Fruit fly (Drosophila melanogaster) whole organism, prepupa: ENCODE data around the gene CG5402.

Experiments
- Blimp-1 ChIP-seq: fragments of 200-800 bp; sonication (Bioruptor generic); optimal IDR thresholded peaks from 3 replicates; lab custom pipeline; 2017; ENCODE audit warnings: missing biosample characterization, missing genetic modification characterization, mild to moderate bottlenecking, moderate library complexity, missing genetic modification reagents
- CG16779 ChIP-seq: fragments of 200-800 bp; sonication (Bioruptor generic); optimal IDR thresholded peaks from 3 replicates; lab custom pipeline; 2017; ENCODE audit warnings: missing biosample characterization, mild to moderate bottlenecking, missing genetic modification characterization
- CG32006 ChIP-seq: fragments of 200-800 bp; sonication (Bioruptor generic); optimal IDR thresholded peaks from 3 replicates; lab custom pipeline; 2017; ENCODE audit warnings: missing biosample characterization, mild to moderate bottlenecking, missing genetic modification characterization
- CG4318 ChIP-seq: fragments of 200-800 bp; sonication (Bioruptor generic); optimal IDR thresholded peaks from 3 replicates; lab custom pipeline; 2017; ENCODE audit warnings: missing biosample characterization, mild to moderate bottlenecking, missing genetic modification characterization
- CG6276 ChIP-seq: fragments of 200-800 bp; sonication (Bioruptor generic); optimal IDR thresholded peaks from 2 replicates; lab custom pipeline; 2017; ENCODE audit warnings: missing biosample characterization, mild to moderate bottlenecking, missing genetic modification characterization
- CG6792 ChIP-seq: fragments of 200-800 bp; sonication (Bioruptor generic); optimal IDR thresholded peaks from 3 replicates; lab custom pipeline; 2016; ENCODE audit warnings: missing biosample characterization, missing genetic modification characterization
- CG6854 ChIP-seq: fragments of 200-800 bp; sonication (Bioruptor generic); optimal IDR thresholded peaks from 2 replicates; lab custom pipeline; 2017; ENCODE audit warnings: missing biosample characterization, mild to moderate bottlenecking, missing genetic modification characterization
- Lpt ChIP-seq: fragments of 200-800 bp; sonication (Bioruptor generic); optimal IDR thresholded peaks from 3 replicates; lab custom pipeline; 2016; ENCODE audit warnings: missing biosample characterization, missing genetic modification characterization
- Sox14 ChIP-seq: fragments of 200-800 bp; sonication (Bioruptor generic); optimal IDR thresholded peaks from 3 replicates; lab custom pipeline; 2016; ENCODE audit warnings: missing biosample characterization, missing genetic modification characterization
- net ChIP-seq: fragments of 200-800 bp; sonication (Bioruptor generic); optimal IDR thresholded peaks from 3 replicates; lab custom pipeline; 2016; ENCODE audit warnings: missing biosample characterization, missing genetic modification characterization
- salr ChIP-seq, 2 experiments: fragments of 200-800 bp; sonication (Bioruptor generic); optimal IDR thresholded peaks; 3 replicates each; lab custom pipeline; 2016 to 2018; ENCODE audit warnings: missing biosample characterization in 2 of 2, missing genetic modification characterization in 2 of 2, mild to moderate bottlenecking in 1 of 2
- ss ChIP-seq, 2 experiments: fragments of 200-800 bp; sonication (Bioruptor generic); optimal IDR thresholded peaks; 2 replicates in 1 of 2; 3 replicates in 1 of 2; lab custom pipeline; 2017 to 2018; ENCODE audit warnings: mild to moderate bottlenecking in 2 of 2, missing biosample characterization in 2 of 2, missing genetic modification characterization in 2 of 2, moderate library complexity in 1 of 2
- topi ChIP-seq: fragments of 200-800 bp; sonication (Bioruptor generic); optimal IDR thresholded peaks from 3 replicates; lab custom pipeline; 2016; ENCODE audit warnings: missing biosample characterization, missing genetic modification characterization

DNA sequence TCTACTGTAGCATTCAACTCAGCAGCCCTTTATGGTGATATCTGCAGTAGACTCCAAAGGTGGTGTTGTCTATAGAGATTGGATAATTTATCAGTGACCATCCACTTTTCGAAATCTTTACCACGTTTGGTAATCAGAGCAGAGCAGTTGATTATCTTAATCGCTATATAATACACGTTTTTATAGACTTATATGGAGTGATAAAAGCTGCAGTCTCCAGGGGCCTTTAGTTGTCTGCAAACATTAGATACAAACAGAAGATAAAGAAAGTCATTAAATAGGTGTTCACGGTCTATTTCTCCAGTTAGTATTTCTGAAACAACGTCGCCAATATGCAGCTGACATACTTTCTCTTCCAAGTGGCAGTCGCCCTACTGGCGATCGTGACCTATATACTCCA, 24.4 kb downstream of the CG5402 start, which contains the start of gene Cyp6a18:
- TF ChIP-seq Lpt (GFP tag; lab: Kevin White, UChicago) (no peak), CG6854 (GFP tag; lab: Kevin White, UChicago) (no peak), ss (GFP tag; optimal IDR thresholded peaks at IDR 0.05; lab: Kevin White, UChicago) (no peak), CG4318 (GFP tag; lab: Kevin White, UChicago) (no peak), Blimp-1 (GFP tag; lab: Kevin White, UChicago) (no peak), CG32006 (GFP tag; lab: Kevin White, UChicago) (no peak), CG6276 (no peak), CG6792 (GFP tag; lab: Kevin White, UChicago) (no peak), net (GFP tag; lab: Kevin White, UChicago) (no peak), CG16779 (tag; lab: Kevin White, UChicago) (no peak), topi (GFP tag; lab: Kevin White, UChicago) (no peak), salr (GFP tag; optimal IDR thresholded peaks at IDR 0.05; lab: Kevin White, UChicago) (no peak), Sox14 (GFP tag; lab: Kevin White, UChicago) (no peak)
